Worm (Caenorhabditis elegans): ENCODE data around the gene npr-32.

npr-32 gene

DNA sequence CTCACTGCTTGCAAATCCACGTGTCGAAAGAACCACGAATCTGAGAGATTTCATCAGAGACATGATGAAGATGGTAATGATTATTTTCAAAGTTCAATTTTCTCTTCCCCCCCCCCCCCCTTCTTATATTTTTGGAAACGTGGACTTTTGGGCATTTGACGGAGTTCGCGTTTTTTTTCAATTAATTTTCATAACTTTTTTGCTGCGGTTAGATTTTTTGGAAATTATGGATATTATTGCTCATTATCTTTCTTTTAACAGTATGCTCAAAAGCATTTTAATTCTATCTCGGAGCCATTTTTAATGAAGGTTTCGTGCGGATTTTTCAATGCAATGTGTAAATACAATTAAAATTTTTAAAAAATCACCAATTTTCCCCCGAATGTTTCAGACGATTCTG is 28.5 kb upstream of the npr-32 start, which contains the start of gene phyh-1:
phyh-1 (minus strand) TSS at position 101 of the 400 bp plus-strand sequence.
- TF ChIP-seq nhr-28 (tag; optimal IDR thresholded peaks at IDR 0.05) (no peak), nhr-12 (tag; optimal IDR thresholded peaks at IDR 0.05) (no peak), aly-2 (tag; optimal IDR thresholded peaks at IDR 0.05) (no peak), eor-1 (tag; optimal IDR thresholded peaks at IDR 0.05) (no peak), R02D3.7 (tag; optimal IDR thresholded peaks at IDR 0.05) (no peak), ceh-9 (tag; optimal IDR thresholded peaks at IDR 0.05) (no peak)

DNA sequence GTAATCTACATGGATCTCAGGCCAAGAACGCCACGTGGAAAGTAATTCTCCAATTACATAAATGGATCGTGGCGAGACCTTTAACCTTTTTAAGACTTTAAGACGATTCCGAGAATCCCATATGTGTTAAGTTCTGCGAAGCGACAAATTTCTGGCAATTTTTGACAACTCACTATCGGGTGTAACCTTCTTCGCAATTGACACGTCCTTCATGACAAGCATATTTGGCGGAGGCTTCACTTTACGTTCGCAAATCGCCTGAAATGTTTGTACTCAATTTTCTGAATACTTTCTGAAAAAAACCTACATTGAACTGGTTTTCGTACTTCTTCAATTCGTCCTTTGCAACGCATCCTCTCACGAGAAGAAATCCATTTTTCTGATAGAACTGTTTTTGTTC is 28.0 kb upstream of the npr-32 start:
- no peak for TF ChIP-seq elt-2 (tag; optimal IDR thresholded peaks at IDR 0.05)
- no peak for TF ChIP-seq nhr-67 (tag; optimal IDR thresholded peaks at IDR 0.05)

DNA sequence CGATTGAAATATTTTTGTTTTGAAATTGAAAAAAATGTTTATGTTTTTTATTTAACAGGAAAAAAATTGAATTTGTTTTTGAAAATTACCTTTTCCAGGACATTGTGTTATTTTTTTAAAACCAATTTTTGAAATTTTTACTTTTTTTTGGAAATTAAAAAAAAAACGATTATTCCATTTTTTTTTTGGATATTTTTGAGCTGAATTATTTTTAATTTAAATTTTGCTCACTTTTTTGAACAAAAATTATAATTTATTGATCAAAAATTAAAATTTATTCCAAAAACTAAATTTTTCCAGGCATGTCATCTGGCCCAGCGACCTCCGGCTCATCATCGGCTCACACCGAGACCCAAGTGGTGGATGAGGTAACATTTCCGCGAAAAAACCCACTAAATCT is 24.1 kb upstream of the npr-32 start, which contains the start of gene gtf-2E1:
gtf-2E1 (plus strand) TSS at position 301 of the 400 bp plus-strand sequence.
- TF ChIP-seq elt-3 (tag; optimal IDR thresholded peaks at IDR 0.05) (no peak), nhr-237 (tag; optimal IDR thresholded peaks at IDR 0.05) (no peak)

DNA sequence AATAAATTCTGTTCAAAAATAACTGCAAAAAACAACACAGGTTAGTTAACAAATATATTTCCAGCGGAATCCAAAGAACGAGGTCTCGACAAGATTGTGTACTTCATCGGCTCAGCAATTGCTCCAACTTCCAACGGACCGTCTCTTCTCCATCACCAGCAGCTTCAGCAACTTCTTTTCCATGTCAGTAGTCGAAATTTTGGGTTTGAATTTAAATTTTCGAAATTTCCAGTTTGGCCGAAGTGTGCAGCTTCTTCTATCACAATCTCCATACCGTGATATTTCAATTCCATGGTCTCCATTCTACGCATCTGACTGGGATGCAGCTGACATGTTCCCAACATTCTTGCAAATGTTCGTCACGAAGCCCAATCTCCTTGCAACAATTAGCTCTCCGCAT is 22.6 kb upstream of the npr-32 start:
- no peak for TF ChIP-seq ceh-28 (tag; optimal IDR thresholded peaks at IDR 0.05)
- TF ChIP-seq ceh-9 (tag; optimal IDR thresholded peaks at IDR 0.05) = no peak
- no peak for TF ChIP-seq ceh-16 (tag; optimal IDR thresholded peaks at IDR 0.05)
- no peak for TF ChIP-seq unc-62 (GFP tag; optimal IDR thresholded peaks at IDR 0.05)
- no peak for TF ChIP-seq zag-1 (tag; optimal IDR thresholded peaks at IDR 0.05)
- no peak for TF ChIP-seq R02D3.7 (tag; optimal IDR thresholded peaks at IDR 0.05)
- TF ChIP-seq fkh-10 (GFP tag; optimal IDR thresholded peaks at IDR 0.05) = no peak
- TF ChIP-seq nhr-43 (tag; optimal IDR thresholded peaks at IDR 0.05; ENCODE audit: poor library complexity, severe bottlenecking) = no peak
- TF ChIP-seq nhr-76 (tag; optimal IDR thresholded peaks at IDR 0.05) = no peak
- no peak for TF ChIP-seq fkh-2 (tag; optimal IDR thresholded peaks at IDR 0.05)
- no peak for TF ChIP-seq ZK546.5 (tag; optimal IDR thresholded peaks at IDR 0.05)
- TF ChIP-seq mml-1 (tag; optimal IDR thresholded peaks at IDR 0.05) = no peak
- no peak for TF ChIP-seq ceh-82 (tag; optimal IDR thresholded peaks at IDR 0.05)
- no peak for TF ChIP-seq egl-5 (tag; optimal IDR thresholded peaks at IDR 0.05)

DNA sequence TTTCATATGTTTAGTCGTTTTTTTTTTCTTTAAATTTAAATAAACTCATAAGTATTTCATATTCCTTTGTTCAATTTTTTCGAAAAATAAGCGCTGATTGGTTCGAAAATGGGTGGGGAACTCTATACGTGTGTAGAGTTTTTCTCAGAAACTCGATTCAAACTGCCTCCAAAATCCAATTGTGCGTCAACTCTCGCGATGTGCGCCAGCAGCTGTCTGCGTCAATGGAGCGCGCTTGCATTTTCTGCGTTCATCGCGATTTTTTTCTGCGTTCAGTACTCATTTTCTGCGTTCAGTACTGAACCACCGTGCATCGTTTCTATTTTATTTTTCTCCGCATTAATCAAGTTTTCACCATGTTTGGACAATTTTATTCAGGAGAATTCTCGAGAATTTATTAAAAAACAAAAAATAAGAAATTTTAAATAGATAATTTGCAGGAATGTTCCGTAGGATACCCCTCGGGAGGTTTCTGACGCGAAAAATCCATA is 18.9 kb upstream of the npr-32 start, which contains the start of gene eelo-2:
eelo-2 (plus strand) TSS at position 441 of the 491 bp plus-strand sequence.
- TF ChIP-seq lin-15B (tag; optimal IDR thresholded peaks at IDR 0.05) = peak; percentile 100
- TF ChIP-seq ceh-28 (tag; optimal IDR thresholded peaks at IDR 0.05) = peak; percentile 94
- TF ChIP-seq nhr-76 (tag; optimal IDR thresholded peaks at IDR 0.05) = peak; percentile 91
- TF ChIP-seq nhr-67 (tag; optimal IDR thresholded peaks at IDR 0.05) = peak; percentile 40
- peak; percentile 100 for TF ChIP-seq pha-4 (tag; optimal IDR thresholded peaks at IDR 0.05)
- TF ChIP-seq nhr-77 (tag; optimal IDR thresholded peaks at IDR 0.05) = peak; percentile 88
- TF ChIP-seq ztf-4 (tag; optimal IDR thresholded peaks at IDR 0.05) = peak; percentile 91
- peak; percentile 35 for TF ChIP-seq ceh-16 (tag; optimal IDR thresholded peaks at IDR 0.05)
- peak; percentile 99 for TF ChIP-seq lin-39 (tag; optimal IDR thresholded peaks at IDR 0.05)
- peak; percentile 96 for TF ChIP-seq lsy-12 (tag; optimal IDR thresholded peaks at IDR 0.05)
- TF ChIP-seq mdl-1 (tag; optimal IDR thresholded peaks at IDR 0.05) = no peak
- TF ChIP-seq skn-1 (tag; optimal IDR thresholded peaks at IDR 0.05) = peak; percentile 96
- peak; percentile 75 for TF ChIP-seq aly-2 (tag; optimal IDR thresholded peaks at IDR 0.05)
- peak; percentile 97 for TF ChIP-seq snpc-4 (tag; optimal IDR thresholded peaks at IDR 0.05)
- peak; percentile 59 for TF ChIP-seq ZK546.5 (tag; optimal IDR thresholded peaks at IDR 0.05)
- TF ChIP-seq fkh-2 (tag; optimal IDR thresholded peaks at IDR 0.05) = no peak
- no peak for TF ChIP-seq nhr-12 (tag; optimal IDR thresholded peaks at IDR 0.05)
- TF ChIP-seq egl-5 (tag; optimal IDR thresholded peaks at IDR 0.05) = peak; percentile 93
- peak; percentile 86 for TF ChIP-seq pqm-1 (tag; optimal IDR thresholded peaks at IDR 0.05)
- peak; percentile 98 for TF ChIP-seq nfya-1 (tag; optimal IDR thresholded peaks at IDR 0.05; ENCODE audit: insufficient read depth)
- no peak for TF ChIP-seq eor-1 (tag; optimal IDR thresholded peaks at IDR 0.05)
- peak; percentile 90 for TF ChIP-seq egl-27 (tag; optimal IDR thresholded peaks at IDR 0.05)
- TF ChIP-seq elt-2 (tag; optimal IDR thresholded peaks at IDR 0.05) = peak; percentile 90
- peak; percentile 72 for TF ChIP-seq elt-1 (tag; optimal IDR thresholded peaks at IDR 0.05)
- peak; percentile 98 for TF ChIP-seq nhr-43 (tag; optimal IDR thresholded peaks at IDR 0.05; ENCODE audit: poor library complexity, severe bottlenecking)
- peak; percentile 99 for TF ChIP-seq nhr-23 (tag; optimal IDR thresholded peaks at IDR 0.05)
- TF ChIP-seq unc-62 (GFP tag; optimal IDR thresholded peaks at IDR 0.05) = peak; percentile 65
- peak; percentile 96 for TF ChIP-seq tbx-2 (tag; optimal IDR thresholded peaks at IDR 0.05)
- TF ChIP-seq nhr-25 (tag; optimal IDR thresholded peaks at IDR 0.05) = peak; percentile 99
- no peak for TF ChIP-seq mml-1 (tag; optimal IDR thresholded peaks at IDR 0.05)
- no peak for TF ChIP-seq ceh-9 (tag; optimal IDR thresholded peaks at IDR 0.05)
- peak; percentile 48 for TF ChIP-seq unc-39 (tag; optimal IDR thresholded peaks at IDR 0.05)
- no peak for TF ChIP-seq ztf-11 (tag; optimal IDR thresholded peaks at IDR 0.05)
- TF ChIP-seq jun-1 (tag; optimal IDR thresholded peaks at IDR 0.05) = peak; percentile 97
- peak in 1 of 3 experiments; percentile 73 for TF ChIP-seq elt-3 (tag; optimal IDR thresholded peaks at IDR 0.05)
- peak; percentile 88 for TF ChIP-seq ama-1 (optimal IDR thresholded peaks at IDR 0.05)
- no peak for TF ChIP-seq sea-2 (GFP tag; optimal IDR thresholded peaks at IDR 0.05)
- peak; percentile 90 for TF ChIP-seq zag-1 (tag; optimal IDR thresholded peaks at IDR 0.05)

All from whole organism, L3 larva.